Worm (Caenorhabditis elegans) whole organism, young adult: ENCODE measurements around the gene H41C03.1.

ENCODE experiments used
- B0261.1 ChIP-seq: sonication (generic microtip); optimal IDR thresholded peaks from 2 replicates; lab custom pipeline; 2016; ENCODE audit warnings: mild to moderate bottlenecking, missing genetic modification characterization, moderate library complexity, missing compliant biosample characterization
- F55B11.4 ChIP-seq: sonication (generic microtip); optimal IDR thresholded peaks from 2 replicates; lab custom pipeline; 2016; ENCODE audit warnings: missing compliant biosample characterization, missing genetic modification characterization, borderline replicate concordance; ENCODE audit not compliant: insufficient read depth
- T07F8.4 ChIP-seq: sonication (generic microtip); optimal IDR thresholded peaks from 2 replicates; lab custom pipeline; 2016; ENCODE audit warnings: mild to moderate bottlenecking, missing genetic modification characterization, moderate library complexity, missing compliant biosample characterization
- Y56A3A.18 ChIP-seq: fragments of 200-800 bp; sonication (Bioruptor generic); IDR thresholded peaks from 2 replicates; pipeline ENCODE4 v1.3.6; 2022; ENCODE audit warnings: missing genetic modification reagents, missing genetic modification characterization, missing compliant biosample characterization
- akir-1 ChIP-seq: fragments of 200-800 bp; sonication (Bioruptor generic); optimal IDR thresholded peaks from 2 replicates; lab custom pipeline; 2018; ENCODE audit warnings: mild to moderate bottlenecking, missing genetic modification characterization, moderate library complexity, missing compliant biosample characterization
- egl-18 ChIP-seq: fragments of 200-800 bp; sonication (Bioruptor generic); IDR thresholded peaks from 2 replicates; pipeline ENCODE4 v1.3.6; 2022; ENCODE audit warnings: missing genetic modification reagents, missing genetic modification characterization, missing compliant biosample characterization
- lin-35 ChIP-seq, 3 experiments: fragments of 150-350 bp in 2 of 3; sonication (generic microtip) in 1 of 3; optimal IDR thresholded peaks; 2 replicates each; lab custom pipeline; 2014 to 2018; ENCODE audit warnings: missing biosample characterization in 3 of 3, missing genetic modification characterization in 3 of 3, missing genetic modification reagents in 3 of 3
- madf-8 ChIP-seq: fragments of 200-800 bp; sonication (Bioruptor generic); conservative IDR thresholded peaks from 2 replicates; pipeline ENCODE4 v1.3.6; 2022; ENCODE audit warnings: missing genetic modification reagents, missing genetic modification characterization, missing compliant biosample characterization
- mxl-1 ChIP-seq: sonication (generic microtip); optimal IDR thresholded peaks from 2 replicates; lab custom pipeline; 2016; ENCODE audit warnings: missing genetic modification characterization, missing compliant biosample characterization
- pha-4 ChIP-seq: fragments of 150-350 bp; sonication (generic microtip); optimal IDR thresholded peaks from 2 replicates; lab custom pipeline; 2014; ENCODE audit warnings: missing biosample characterization, missing genetic modification reagents, missing genetic modification characterization
- snpc-1.3 ChIP-seq: sonication (generic microtip); optimal IDR thresholded peaks from 2 replicates; lab custom pipeline; 2017; ENCODE audit warnings: missing genetic modification characterization, mild to moderate bottlenecking, missing compliant biosample characterization, antibody characterized with exemption, moderate library complexity, missing genotype, missing genetic modification reagents; ENCODE audit not compliant: insufficient read depth
- tbx-9 ChIP-seq: sonication (generic microtip); optimal IDR thresholded peaks from 2 replicates; lab custom pipeline; 2016; ENCODE audit warnings: borderline replicate concordance, missing genetic modification characterization, inconsistent platforms, missing compliant biosample characterization
- zfh-2 ChIP-seq: fragments of 200-800 bp; sonication (Bioruptor generic); conservative IDR thresholded peaks from 2 replicates; pipeline ENCODE4 v1.3.6; 2022; ENCODE audit warnings: missing genetic modification reagents, missing genetic modification characterization, missing compliant biosample characterization

DNA sequence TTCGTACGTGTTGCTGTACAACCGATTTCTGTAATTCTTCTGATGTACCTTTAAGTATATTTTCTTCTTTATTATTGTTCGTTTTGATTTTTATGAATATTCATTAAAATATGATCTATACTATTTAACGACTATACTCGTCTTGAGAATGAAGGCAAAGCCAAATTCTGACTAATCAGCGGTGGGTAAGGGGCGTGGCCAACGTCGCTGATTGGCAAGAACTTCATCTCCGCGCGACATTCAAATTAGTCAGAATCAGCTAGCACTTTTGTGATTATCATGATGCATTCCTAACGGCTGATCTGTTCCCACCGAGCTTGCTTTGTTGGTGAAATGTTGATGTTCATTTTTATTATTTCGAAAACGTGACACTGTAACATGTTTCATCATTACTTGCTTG lies 12.7 kb downstream of the H41C03.1 start:
- TF ChIP-seq egl-18 (no peak), lin-35 (GFP tag; optimal IDR thresholded peaks at IDR 0.05; lab: Kevin White, UChicago) (no peak), mxl-1 (tag; lab: Kevin White, UChicago) (no peak), tbx-9 (tag; lab: Kevin White, UChicago) (no peak), T07F8.4 (tag; lab: Kevin White, UChicago) (no peak), B0261.1 (tag; lab: Kevin White, UChicago) (no peak), snpc-1.3 (tag; lab: Kevin White, UChicago) (no peak), akir-1 (no peak), pha-4 (tag; lab: Kevin White, UChicago) (no peak), zfh-2 (GFP tag; lab: Robert Waterston, UW) (no peak), madf-8 (GFP tag; lab: Robert Waterston, UW) (no peak), F55B11.4 (no peak), Y56A3A.18 (GFP tag; lab: Robert Waterston, UW) (no peak)
